Worm (Caenorhabditis elegans) whole organism, early embryonic: Measurements from ENCODE around the gene col-115.

Experiments
- B0310.2 ChIP-seq: sonication (generic microtip); optimal IDR thresholded peaks from 2 replicates; lab custom pipeline; 2016; ENCODE audit warnings: mild to moderate bottlenecking, missing genetic modification characterization, missing compliant biosample characterization
- ama-1 ChIP-seq: fragments of 150-350 bp; optimal IDR thresholded peaks from 2 replicates; lab custom pipeline; 2014
- ceh-13 ChIP-seq: fragments of 200-800 bp; sonication (Bioruptor generic); optimal IDR thresholded peaks from 2 replicates; lab custom pipeline; 2018; ENCODE audit warnings: mild to moderate bottlenecking, missing genetic modification characterization, missing compliant biosample characterization
- scrt-1 ChIP-seq: fragments of 200-800 bp; sonication (Bioruptor generic); IDR thresholded peaks from 2 replicates; pipeline ENCODE4 v1.3.6; 2022; ENCODE audit warnings: missing genetic modification characterization, missing compliant biosample characterization
- sea-1 ChIP-seq: fragments of 200-800 bp; sonication (Bioruptor generic); conservative IDR thresholded peaks from 2 replicates; pipeline ENCODE4 v1.3.6; 2022; ENCODE audit warnings: missing genetic modification characterization, missing compliant biosample characterization
- tbx-37 ChIP-seq: fragments of 200-800 bp; sonication (Bioruptor generic); conservative IDR thresholded peaks from 2 replicates; pipeline ENCODE4 v1.3.6; 2022; ENCODE audit warnings: missing genetic modification reagents, missing genetic modification characterization, missing compliant biosample characterization

- no peak for TF ChIP-seq ama-1 (lab: Kevin White, UChicago)
- TF ChIP-seq tbx-37 (GFP tag; lab: Robert Waterston, UW) = no peak
- TF ChIP-seq B0310.2 (tag; lab: Kevin White, UChicago) = no peak
- TF ChIP-seq ceh-13 (GFP tag; lab: Kevin White, UChicago) = no peak
- TF ChIP-seq sea-1 = no peak
- TF ChIP-seq scrt-1 (GFP tag; lab: Robert Waterston, UW) = no peak
Measured at ce11 chrIV:7977452-7977940, 11.0 kb upstream of the col-115 start, which contains the start of gene ora-1.
